Worm (Caenorhabditis elegans): ENCODE results near the gene W09D6.1.

The W09D6.1 gene

DNA sequence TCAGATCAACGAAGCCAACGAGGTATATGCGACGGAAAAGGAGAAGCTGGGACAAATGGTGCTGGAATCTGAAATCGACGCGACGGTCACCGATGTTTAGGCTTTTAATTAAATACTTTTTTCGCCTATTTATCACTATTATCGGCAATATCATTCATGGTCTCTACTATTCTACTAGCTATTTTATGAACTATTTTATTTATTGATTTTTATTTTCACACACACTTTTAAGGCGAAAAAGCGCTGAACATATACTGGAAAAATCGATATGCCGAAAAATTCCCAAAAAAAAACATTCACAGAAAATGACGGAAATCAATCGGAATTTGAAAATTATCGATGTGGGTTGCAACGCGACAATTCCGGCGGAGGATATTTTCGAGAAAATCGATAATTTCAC lies at the start of gene W09D6.1:
TSS of gene W09D6.1 (plus strand) at position 301 of the 400 bp plus-strand sequence.
- no peak for TF ChIP-seq madf-3 (GFP tag; IDR thresholded peaks at IDR 0.05)

DNA sequence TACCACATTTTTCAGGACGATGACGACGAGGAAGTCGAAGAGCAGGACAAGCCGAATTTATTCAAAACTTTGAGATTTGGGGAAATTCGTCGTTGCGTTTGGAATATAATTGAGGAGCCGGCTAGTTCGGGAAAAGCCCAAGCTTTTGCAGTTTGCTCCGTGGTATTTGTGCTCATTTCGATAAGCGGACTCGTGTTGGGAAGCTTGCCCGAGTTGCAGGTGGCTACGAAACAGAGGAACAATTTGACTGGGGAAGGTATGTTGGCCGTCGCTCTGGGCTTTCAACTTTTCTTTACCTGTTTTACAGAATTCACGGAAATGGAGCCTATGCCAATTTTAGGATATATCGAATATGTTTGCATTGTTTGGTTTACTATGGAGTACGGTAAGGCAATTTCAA lies 46.4 kb upstream of the W09D6.1 start:
- TF ChIP-seq athp-1 (tag; optimal IDR thresholded peaks at IDR 0.05) (no peak), atf-7 (tag; optimal IDR thresholded peaks at IDR 0.05) (no peak), gei-17 (GFP tag; optimal IDR thresholded peaks at IDR 0.05) (no peak), pbrm-1 (GFP tag; IDR thresholded peaks at IDR 0.05) (no peak), lsy-27 (tag; optimal IDR thresholded peaks at IDR 0.05; ENCODE audit: borderline replicate concordance, insufficient read depth) (no peak), ztf-25 (GFP tag; IDR thresholded peaks at IDR 0.05) (no peak), egl-44 (GFP tag; IDR thresholded peaks at IDR 0.05) (no peak), nhr-90 (tag; optimal IDR thresholded peaks at IDR 0.05) (no peak), K12H6.12 (tag; optimal IDR thresholded peaks at IDR 0.05) (no peak), T26A5.8 (tag; optimal IDR thresholded peaks at IDR 0.05) (no peak), Y79H2A.3 (GFP tag; conservative IDR thresholded peaks at IDR 0.05) (no peak), F49E8.2 (tag; optimal IDR thresholded peaks at IDR 0.05; ENCODE audit: insufficient read depth) (no peak), zfh-2 (GFP tag; conservative IDR thresholded peaks at IDR 0.05) (no peak), nfyb-1 (GFP tag; IDR thresholded peaks at IDR 0.05) (no peak), snpc-4 (GFP tag; optimal IDR thresholded peaks at IDR 0.05) (no peak), snpc-4 (tag; optimal IDR thresholded peaks at IDR 0.05) (no peak), lin-35 (GFP tag; optimal IDR thresholded peaks at IDR 0.05) (no peak), B0261.1 (tag; optimal IDR thresholded peaks at IDR 0.05) (no peak), tbx-9 (tag; optimal IDR thresholded peaks at IDR 0.05; ENCODE audit: borderline replicate concordance) (no peak), T07F8.4 (tag; optimal IDR thresholded peaks at IDR 0.05) (no peak)

DNA sequence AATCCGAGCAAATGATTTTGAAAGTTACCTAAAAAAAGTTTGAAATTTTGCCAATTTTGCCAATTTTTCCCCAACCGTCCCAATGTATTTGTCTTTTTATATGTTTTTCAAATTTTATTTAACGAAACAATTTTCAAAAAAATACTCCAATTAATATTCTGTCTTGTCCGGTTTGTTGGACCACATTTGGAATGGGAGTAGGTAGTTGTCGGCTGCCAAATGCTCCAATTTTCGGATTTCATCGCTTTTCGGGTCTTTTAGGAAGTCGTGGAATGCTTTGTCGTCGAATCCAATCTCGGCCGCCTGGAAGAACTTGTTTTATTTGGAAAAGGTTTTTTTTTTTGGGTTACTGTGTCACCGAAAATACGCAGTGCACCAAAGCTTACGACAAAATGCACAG lies 43.5 kb upstream of the W09D6.1 start:
- TF ChIP-seq zim-3 (tag; optimal IDR thresholded peaks at IDR 0.05) = no peak
- TF ChIP-seq F33H1.4 (GFP tag; IDR thresholded peaks at IDR 0.05) = no peak
- no peak for TF ChIP-seq hlh-26 (GFP tag; conservative IDR thresholded peaks at IDR 0.05)
- no peak for TF ChIP-seq Y56A3A.18 (GFP tag; IDR thresholded peaks at IDR 0.05)
- no peak for TF ChIP-seq dpl-1 (GFP tag; optimal IDR thresholded peaks at IDR 0.05)
- no peak for TF ChIP-seq C06A6.2 (GFP tag; conservative IDR thresholded peaks at IDR 0.05)
- TF ChIP-seq T26A5.8 (tag; optimal IDR thresholded peaks at IDR 0.05) = no peak
- no peak for TF ChIP-seq hmg-1.2 (GFP tag; IDR thresholded peaks at IDR 0.05)
- no peak for TF ChIP-seq D2030.7 (GFP tag; IDR thresholded peaks at IDR 0.05)
- TF ChIP-seq chd-7 (tag; optimal IDR thresholded peaks at IDR 0.05) = no peak

DNA sequence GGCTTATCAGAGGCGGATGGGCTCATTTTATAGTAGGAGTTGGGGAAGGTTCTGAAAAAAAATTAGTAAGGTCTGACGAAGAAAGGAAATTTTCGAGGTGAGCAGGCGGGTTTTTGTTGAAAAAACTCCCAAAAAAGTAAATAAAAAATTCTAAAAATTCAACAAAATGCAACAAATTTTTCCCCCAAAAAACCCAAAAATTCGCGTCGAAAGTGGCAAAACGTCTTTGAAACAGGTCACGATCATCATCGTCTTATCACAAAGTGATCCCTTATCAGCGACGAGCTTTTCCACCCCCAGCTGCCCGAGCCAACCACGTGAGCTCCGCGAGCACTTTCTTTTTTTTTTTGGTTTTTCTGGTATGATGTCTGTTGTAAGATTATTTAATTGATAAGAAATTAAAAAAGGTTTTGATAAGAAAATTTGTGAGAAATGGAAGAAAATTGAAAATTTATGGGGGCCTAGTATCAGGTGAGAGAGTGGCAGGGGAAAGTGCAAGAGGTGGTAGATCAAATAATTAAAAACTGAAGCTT lies 42.1 kb upstream of the W09D6.1 start, which contains the start of gene Y48A6B.7:
TSS of gene Y48A6B.7 (minus strand) at position 51 of the 533 bp plus-strand sequence.
- TF ChIP-seq nhr-80 (tag; optimal IDR thresholded peaks at IDR 0.05) = peak; percentile 98
- TF ChIP-seq ztf-6 (GFP tag; IDR thresholded peaks at IDR 0.05) = no peak
- TF ChIP-seq tbx-9 (tag; optimal IDR thresholded peaks at IDR 0.05; ENCODE audit: borderline replicate concordance) = no peak
- peak; percentile 46 for TF ChIP-seq nhr-90 (tag; optimal IDR thresholded peaks at IDR 0.05)
- TF ChIP-seq lin-54 (GFP tag; optimal IDR thresholded peaks at IDR 0.05) = peak; percentile 11
- TF ChIP-seq madf-10 (tag; optimal IDR thresholded peaks at IDR 0.05) = peak; percentile 16
- TF ChIP-seq let-607 (tag; optimal IDR thresholded peaks at IDR 0.05) = peak in 1 of 2 experiments; percentile 51
- no peak for TF ChIP-seq ztf-26 (tag; optimal IDR thresholded peaks at IDR 0.05)
- no peak for TF ChIP-seq hlh-12 (tag; optimal IDR thresholded peaks at IDR 0.05)
- no peak for TF ChIP-seq snpc-4 (GFP tag; optimal IDR thresholded peaks at IDR 0.05)
- peak in 2 of 4 experiments; percentile 1 to 22 for TF ChIP-seq snpc-4 (tag; optimal IDR thresholded peaks at IDR 0.05)
- no peak for TF ChIP-seq tlf-1 (GFP tag; optimal IDR thresholded peaks at IDR 0.05)
- 0 out of 2 replicates have a peak, but pooled peaks have one; percentile 41 for TF ChIP-seq mcd-1 (GFP tag; IDR thresholded peaks at IDR 0.05)
- peak; percentile 65; the same call in 1 of the 2 replicates for TF ChIP-seq nfyb-1 (GFP tag; IDR thresholded peaks at IDR 0.05)
- TF ChIP-seq tbp1 (GFP tag; optimal IDR thresholded peaks at IDR 0.05) = peak; percentile 16
- peak; percentile 52; the same call in 1 of the 2 replicates for TF ChIP-seq dox-1 (GFP tag; IDR thresholded peaks at IDR 0.05)
- TF ChIP-seq Y56A3A.18 (GFP tag; IDR thresholded peaks at IDR 0.05) = peak; percentile 20; the same call in 1 of the 2 replicates
- no peak for TF ChIP-seq lin-26 (GFP tag; IDR thresholded peaks at IDR 0.05)
- peak; percentile 55 for TF ChIP-seq atf-7 (tag; optimal IDR thresholded peaks at IDR 0.05)
- no peak for TF ChIP-seq nhr-120 (GFP tag; IDR thresholded peaks at IDR 0.05)
- 0 out of 2 replicates have a peak, but pooled peaks have one; percentile 24 for TF ChIP-seq pbrm-1 (GFP tag; IDR thresholded peaks at IDR 0.05)
